Worm (Caenorhabditis elegans) whole organism, young adult: ENCODE measurements around the gene pcn-1.
A peak's percentile ranks its signal among the peaks of the same experiment; 100 is the strongest.

Source experiments
- B0035.1 ChIP-seq: sonication (generic microtip); optimal IDR thresholded peaks from 2 replicates; lab custom pipeline; 2016; ENCODE audit warnings: missing genetic modification characterization, mild to moderate bottlenecking, missing compliant biosample characterization, missing genotype, missing genetic modification reagents
- F39B2.1 ChIP-seq: fragments of 200-800 bp; sonication (Bioruptor generic); IDR thresholded peaks from 2 replicates; pipeline ENCODE4 v1.3.6; 2022; ENCODE audit warnings: missing genetic modification reagents, missing genetic modification characterization, missing compliant biosample characterization
- F49E8.2 ChIP-seq: sonication (generic microtip); optimal IDR thresholded peaks from 3 replicates; lab custom pipeline; 2017; ENCODE audit warnings: missing genetic modification characterization, mild to moderate bottlenecking, missing compliant biosample characterization, antibody characterized with exemption, moderate library complexity; ENCODE audit not compliant: insufficient read depth
- fkh-3 ChIP-seq: sonication (generic microtip); optimal IDR thresholded peaks from 2 replicates; lab custom pipeline; 2016; ENCODE audit warnings: mild to moderate bottlenecking, missing genetic modification characterization, missing compliant biosample characterization
- let-526 ChIP-seq: fragments of 200-800 bp; sonication (Bioruptor generic); IDR thresholded peaks from 2 replicates; pipeline ENCODE4 v1.3.6; 2022; ENCODE audit warnings: missing genetic modification reagents, missing genetic modification characterization, missing compliant biosample characterization
- lin-54 ChIP-seq: fragments of 200-800 bp; sonication (Bioruptor generic); optimal IDR thresholded peaks from 2 replicates; lab custom pipeline; 2018; ENCODE audit warnings: mild to moderate bottlenecking, missing genetic modification characterization, missing compliant biosample characterization
- mcd-1 ChIP-seq: fragments of 200-800 bp; sonication (Bioruptor generic); IDR thresholded peaks from 2 replicates; pipeline ENCODE4 v1.3.6; 2022; ENCODE audit warnings: missing genetic modification reagents, missing genetic modification characterization, missing compliant biosample characterization
- nfyb-1 ChIP-seq: fragments of 200-800 bp; sonication (Bioruptor generic); IDR thresholded peaks from 2 replicates; pipeline ENCODE4 v1.3.6; 2022; ENCODE audit warnings: missing genetic modification reagents, missing genetic modification characterization, missing compliant biosample characterization
- snpc-4 ChIP-seq, 5 experiments: fragments of 150-350 bp in 1 of 5; sonication (generic microtip) in 4 of 5; optimal IDR thresholded peaks; 2 replicates each; lab custom pipeline; 2014 to 2018; ENCODE audit warnings: missing genetic modification characterization in 5 of 5, missing biosample characterization in 3 of 5, antibody characterized with exemption in 2 of 5, mild to moderate bottlenecking in 2 of 5, missing compliant biosample characterization in 2 of 5, missing genotype in 2 of 5, moderate library complexity in 2 of 5, missing genetic modification reagents in 1 of 5
- zfh-2 ChIP-seq: fragments of 200-800 bp; sonication (Bioruptor generic); conservative IDR thresholded peaks from 2 replicates; pipeline ENCODE4 v1.3.6; 2022; ENCODE audit warnings: missing genetic modification reagents, missing genetic modification characterization, missing compliant biosample characterization

pcn-1 gene

DNA sequence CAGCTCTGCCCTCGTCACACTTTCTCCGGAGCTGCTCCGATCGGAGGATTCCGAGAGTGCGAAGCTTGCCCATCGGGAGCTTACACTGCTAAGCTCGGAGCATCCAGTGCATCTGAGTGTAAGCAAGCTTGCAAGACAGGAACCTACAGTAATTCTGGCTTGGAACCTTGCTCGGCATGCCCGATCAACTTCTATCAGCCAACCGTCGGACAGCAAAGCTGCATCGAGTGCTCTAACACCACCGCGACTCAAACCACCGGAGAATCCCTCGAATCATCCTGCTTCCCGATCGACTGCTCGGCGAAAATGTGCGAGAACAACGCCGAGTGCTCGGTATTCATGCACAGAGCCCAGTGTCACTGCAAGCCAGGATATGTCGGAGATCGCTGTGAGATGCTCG is 45.0 kb downstream of the pcn-1 start:
- TF ChIP-seq fkh-3 (tag; lab: Kevin White, UChicago) (no peak), zfh-2 (peak; percentile 71), B0035.1 (tag; lab: Kevin White, UChicago) (no peak), mcd-1 (GFP tag; lab: Robert Waterston, UW) (0 out of 2 replicates have a peak, but pooled peaks have one; percentile 20), let-526 (no peak)

DNA sequence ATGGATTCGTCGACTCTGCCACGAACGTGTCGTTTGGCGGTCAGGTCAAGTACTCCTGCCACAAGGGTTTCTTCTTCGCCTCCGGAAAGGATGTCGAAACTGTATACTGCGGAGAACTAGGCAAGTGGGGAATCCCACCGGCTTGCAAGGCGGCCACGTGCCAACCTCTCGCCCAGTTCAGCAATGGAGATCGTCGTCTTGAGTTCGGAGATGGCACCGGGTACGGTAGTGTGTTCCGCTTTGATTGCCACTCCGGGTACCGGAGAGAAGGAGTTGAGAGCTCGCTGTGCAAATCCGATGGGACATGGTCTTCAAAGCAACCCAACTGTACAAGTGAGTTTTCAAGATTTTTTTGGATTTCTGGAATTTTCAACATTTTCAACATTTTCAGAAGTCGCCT is 49.6 kb downstream of the pcn-1 start:
- TF ChIP-seq zfh-2 (peak; percentile 49; the same call in 1 of the 2 replicates), nfyb-1 (GFP tag; lab: Robert Waterston, UW) (0 out of 2 replicates have a peak, but pooled peaks have one; percentile 39), lin-54 (GFP tag; lab: Kevin White, UChicago) (no peak)

DNA sequence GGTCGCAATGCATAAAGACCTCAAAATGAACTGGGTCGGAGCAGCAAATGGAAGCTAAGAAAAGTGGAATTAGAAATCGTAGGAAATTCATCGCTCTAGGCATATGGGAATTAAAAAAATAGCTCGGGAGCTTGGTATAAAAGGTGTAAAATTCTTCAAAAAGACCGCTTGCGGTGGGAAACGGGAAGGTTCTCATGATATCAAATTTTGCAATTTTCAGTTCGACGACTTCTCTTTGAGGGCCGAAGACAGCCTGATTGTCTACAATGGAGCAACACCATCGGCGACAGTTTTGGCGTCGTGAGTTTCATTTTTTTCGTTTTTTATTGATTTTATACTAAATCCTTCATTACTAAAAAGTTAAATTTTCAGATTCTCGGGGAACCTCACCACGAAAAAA is 50.7 kb downstream of the pcn-1 start, which contains the start of gene F47C12.8:
Gene F47C12.8 (minus strand): TSS at position 101 of the 400 bp plus-strand sequence.
- TF ChIP-seq snpc-4 (GFP tag; optimal IDR thresholded peaks at IDR 0.05; lab: Kevin White, UChicago), result no peak
- TF ChIP-seq snpc-4 (tag; optimal IDR thresholded peaks at IDR 0.05; lab: Kevin White, UChicago), result no peak
- no peak for TF ChIP-seq F49E8.2 (tag; lab: Kevin White, UChicago)
- TF ChIP-seq nfyb-1 (GFP tag; lab: Robert Waterston, UW), result no peak
- no peak for TF ChIP-seq F39B2.1
- TF ChIP-seq, all 124 proteins: peak for 0
